Fruit fly (Drosophila melanogaster): ENCODE data around the gene CG13737.

The CG13737 gene

dm6 chr3L:13912777-13913176 lies 34.0 kb downstream of the CG13737 start (continued):
- TF ChIP-seq tin (GFP tag; optimal IDR thresholded peaks at IDR 0.05) (no peak), CG11696 (GFP tag; IDR thresholded peaks at IDR 0.05) (no peak), CG8478 (optimal IDR thresholded peaks at IDR 0.05) (no peak), Side (GFP tag; optimal IDR thresholded peaks at IDR 0.05) (no peak), dati (GFP tag; IDR thresholded peaks at IDR 0.05) (no peak), CG2116 (GFP tag; optimal IDR thresholded peaks at IDR 0.05) (no peak), CG5180 (GFP tag; optimal IDR thresholded peaks at IDR 0.05) (no peak), CHES-1-like (GFP tag; optimal IDR thresholded peaks at IDR 0.05) (no peak), dpn (GFP tag; optimal IDR thresholded peaks at IDR 0.05) (no peak), fu2 (GFP tag; optimal IDR thresholded peaks at IDR 0.05) (no peak), CG14441 (GFP tag; IDR thresholded peaks at IDR 0.05) (no peak), MTF-1 (GFP tag; optimal IDR thresholded peaks at IDR 0.05; ENCODE audit: borderline replicate concordance) (no peak), exex (tag; optimal IDR thresholded peaks at IDR 0.05) (no peak), HmgD (GFP tag; optimal IDR thresholded peaks at IDR 0.05) (no peak), CG3847 (GFP tag; IDR thresholded peaks at IDR 0.05) (no peak), GATAe (GFP tag; conservative IDR thresholded peaks at IDR 0.05) (no peak), jumu (GFP tag; optimal IDR thresholded peaks at IDR 0.05) (no peak), Dref (GFP tag; IDR thresholded peaks at IDR 0.05) (no peak), hth (optimal IDR thresholded peaks at IDR 0.05) (no peak), CG11723 (GFP tag; optimal IDR thresholded peaks at IDR 0.05) (no peak), Doc3 (GFP tag; IDR thresholded peaks at IDR 0.05; ENCODE audit: partially characterized antibody) (no peak), CG1603 (tag; optimal IDR thresholded peaks at IDR 0.05) (no peak), CG17802 (tag; optimal IDR thresholded peaks at IDR 0.05) (no peak), Ada2b (GFP tag; IDR thresholded peaks at IDR 0.05) (no peak), z (GFP tag; IDR thresholded peaks at IDR 0.05) (no peak), CG14710 (tag; optimal IDR thresholded peaks at IDR 0.05) (no peak), Sox100B (GFP tag; optimal IDR thresholded peaks at IDR 0.05) (no peak), CG6272 (GFP tag; IDR thresholded peaks at IDR 0.05) (no peak), sr (GFP tag; IDR thresholded peaks at IDR 0.05) (no peak), CG3065 (GFP tag; optimal IDR thresholded peaks at IDR 0.05) (no peak), luna (GFP tag; optimal IDR thresholded peaks at IDR 0.05) (no peak), CG18764 (GFP tag; optimal IDR thresholded peaks at IDR 0.05) (no peak), repo (GFP tag; optimal IDR thresholded peaks at IDR 0.05) (no peak), CG12391 (tag; optimal IDR thresholded peaks at IDR 0.05) (no peak), h (optimal IDR thresholded peaks at IDR 0.05) (no peak), Ravus (GFP tag; IDR thresholded peaks at IDR 0.05) (no peak), Chrac-16 (GFP tag; optimal IDR thresholded peaks at IDR 0.05) (no peak), ham (GFP tag; IDR thresholded peaks at IDR 0.05) (no peak), tup (GFP tag; optimal IDR thresholded peaks at IDR 0.05) (no peak), fd102C (GFP tag; optimal IDR thresholded peaks at IDR 0.05) (no peak), YL-1 (GFP tag; optimal IDR thresholded peaks at IDR 0.05) (no peak), CG2889 (GFP tag; IDR thresholded peaks at IDR 0.05) (no peak), row (GFP tag; IDR thresholded peaks at IDR 0.05) (no peak), caup (GFP tag; optimal IDR thresholded peaks at IDR 0.05; ENCODE audit: severe bottlenecking) (peak; percentile 65), CG11398 (GFP tag; optimal IDR thresholded peaks at IDR 0.05) (no peak), CG9437 (GFP tag; optimal IDR thresholded peaks at IDR 0.05) (no peak), CG14965 (GFP tag; optimal IDR thresholded peaks at IDR 0.05; ENCODE audit: borderline replicate concordance) (no peak), knrl (GFP tag; IDR thresholded peaks at IDR 0.05; ENCODE audit: partially characterized antibody) (no peak), CG30403 (GFP tag; optimal IDR thresholded peaks at IDR 0.05) (no peak), NC2β (GFP tag; optimal IDR thresholded peaks at IDR 0.05) (no peak), wek (GFP tag; optimal IDR thresholded peaks at IDR 0.05) (no peak), fd3F (GFP tag; optimal IDR thresholded peaks at IDR 0.05) (peak; percentile 33), Doc2 (GFP tag; IDR thresholded peaks at IDR 0.05) (no peak), CG15073 (GFP tag; optimal IDR thresholded peaks at IDR 0.05) (no peak)
